Fruit fly (Drosophila melanogaster): ENCODE data around the gene Sems.

The Sems gene

dm6 chr3L:20966662-20967061, 10.1 kb upstream of the Sems start, which contains the start of gene CG12983:
Gene CG12983, minus strand, starts transcription at chr3L:20966762.
- TF ChIP-seq CG12605 (GFP tag; IDR thresholded peaks at IDR 0.05): no peak
- TF ChIP-seq Pif1A (GFP tag; optimal IDR thresholded peaks at IDR 0.05): no peak
- TF ChIP-seq CG17806 (tag; optimal IDR thresholded peaks at IDR 0.05): no peak
- no peak for TF ChIP-seq Pif1B (GFP tag; optimal IDR thresholded peaks at IDR 0.05)
- TF ChIP-seq Ets98B (GFP tag; IDR thresholded peaks at IDR 0.05): no peak
- TF ChIP-seq EcR (GFP tag; optimal IDR thresholded peaks at IDR 0.05): no peak
- TF ChIP-seq rn (GFP tag; IDR thresholded peaks at IDR 0.05): no peak

dm6 chr3L:20962455-20962854, 5.9 kb upstream of the Sems start, which contains the start of gene CG10587:
Gene CG10587, minus strand, starts transcription at chr3L:20962555.
- no peak for TF ChIP-seq CG8159 (tag; optimal IDR thresholded peaks at IDR 0.05)
- TF ChIP-seq CG9948 (tag; optimal IDR thresholded peaks at IDR 0.05): no peak
- TF ChIP-seq rn (GFP tag; IDR thresholded peaks at IDR 0.05): no peak
- no peak for TF ChIP-seq CG34367 (tag; optimal IDR thresholded peaks at IDR 0.05)
- TF ChIP-seq CG13204 (GFP tag; optimal IDR thresholded peaks at IDR 0.05): no peak
- TF ChIP-seq CG15710 (tag; optimal IDR thresholded peaks at IDR 0.05): no peak
- TF ChIP-seq Snoo (tag; optimal IDR thresholded peaks at IDR 0.05): no peak
- no peak for TF ChIP-seq CG32121 (GFP tag; IDR thresholded peaks at IDR 0.05)
- no peak for TF ChIP-seq Pif1B (GFP tag; optimal IDR thresholded peaks at IDR 0.05)
- TF ChIP-seq EcR (GFP tag; optimal IDR thresholded peaks at IDR 0.05): no peak
- TF ChIP-seq CG4496 (GFP tag; IDR thresholded peaks at IDR 0.05): no peak
- TF ChIP-seq fd96Ca (GFP tag; IDR thresholded peaks at IDR 0.05): no peak
- TF ChIP-seq CG8301 (tag; optimal IDR thresholded peaks at IDR 0.05): no peak
- no peak for TF ChIP-seq Ets98B (GFP tag; IDR thresholded peaks at IDR 0.05)
- no peak for TF ChIP-seq CG10348 (GFP tag; IDR thresholded peaks at IDR 0.05)
- TF ChIP-seq D1 (tag; optimal IDR thresholded peaks at IDR 0.05): no peak
- no peak for TF ChIP-seq Pif1A (GFP tag; optimal IDR thresholded peaks at IDR 0.05)
- TF ChIP-seq CG12605 (GFP tag; IDR thresholded peaks at IDR 0.05): no peak
- TF ChIP-seq CG17806 (tag; optimal IDR thresholded peaks at IDR 0.05): no peak
- TF ChIP-seq CG14655 (GFP tag; optimal IDR thresholded peaks at IDR 0.05): no peak

- TF ChIP-seq EcR (GFP tag; optimal IDR thresholded peaks at IDR 0.05) (no peak), D1 (tag; optimal IDR thresholded peaks at IDR 0.05) (no peak), rn (GFP tag; IDR thresholded peaks at IDR 0.05) (no peak), Snoo (tag; optimal IDR thresholded peaks at IDR 0.05) (no peak), CG13204 (GFP tag; optimal IDR thresholded peaks at IDR 0.05) (no peak), CG12605 (GFP tag; IDR thresholded peaks at IDR 0.05) (no peak), CG8159 (tag; optimal IDR thresholded peaks at IDR 0.05) (no peak), gl (tag; optimal IDR thresholded peaks at IDR 0.05) (no peak), CG8301 (tag; optimal IDR thresholded peaks at IDR 0.05) (no peak)
Measured at dm6 chr3L:20961286-20961685, 4.7 kb upstream of the Sems start, which contains the start of gene CG11037. Gene CG11037, minus strand, starts transcription at chr3L:20961386.

DNA sequence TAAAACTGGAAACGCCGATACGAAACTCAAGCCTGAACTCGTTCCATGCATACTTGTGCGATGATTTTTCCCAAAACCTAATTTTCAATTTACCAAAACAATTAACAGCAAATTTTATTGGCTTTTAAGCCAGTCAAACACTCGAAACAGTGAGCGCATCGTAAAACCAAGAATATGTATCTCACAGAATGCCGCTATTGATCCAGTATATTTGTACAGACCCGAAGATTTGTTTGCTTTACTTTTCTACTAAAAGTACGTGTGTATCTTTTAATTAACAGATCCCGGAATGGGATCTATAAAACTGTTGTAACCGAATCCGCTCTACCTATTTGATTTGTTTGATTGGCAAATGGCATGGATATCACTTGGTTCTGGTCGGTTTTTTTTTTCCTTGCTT, 2.4 kb downstream of the Sems start:
- TF ChIP-seq CG8301 (tag; optimal IDR thresholded peaks at IDR 0.05) (no peak), CG17806 (tag; optimal IDR thresholded peaks at IDR 0.05) (no peak), CG9948 (tag; optimal IDR thresholded peaks at IDR 0.05) (no peak), Pif1A (GFP tag; optimal IDR thresholded peaks at IDR 0.05) (no peak), CG4496 (GFP tag; IDR thresholded peaks at IDR 0.05) (no peak), CG13204 (GFP tag; optimal IDR thresholded peaks at IDR 0.05) (no peak), rn (GFP tag; IDR thresholded peaks at IDR 0.05) (no peak), fd96Ca (GFP tag; IDR thresholded peaks at IDR 0.05) (no peak), CG34367 (tag; optimal IDR thresholded peaks at IDR 0.05) (no peak), D1 (tag; optimal IDR thresholded peaks at IDR 0.05) (no peak), CG15710 (tag; optimal IDR thresholded peaks at IDR 0.05) (no peak), CG10348 (GFP tag; IDR thresholded peaks at IDR 0.05) (no peak)

DNA sequence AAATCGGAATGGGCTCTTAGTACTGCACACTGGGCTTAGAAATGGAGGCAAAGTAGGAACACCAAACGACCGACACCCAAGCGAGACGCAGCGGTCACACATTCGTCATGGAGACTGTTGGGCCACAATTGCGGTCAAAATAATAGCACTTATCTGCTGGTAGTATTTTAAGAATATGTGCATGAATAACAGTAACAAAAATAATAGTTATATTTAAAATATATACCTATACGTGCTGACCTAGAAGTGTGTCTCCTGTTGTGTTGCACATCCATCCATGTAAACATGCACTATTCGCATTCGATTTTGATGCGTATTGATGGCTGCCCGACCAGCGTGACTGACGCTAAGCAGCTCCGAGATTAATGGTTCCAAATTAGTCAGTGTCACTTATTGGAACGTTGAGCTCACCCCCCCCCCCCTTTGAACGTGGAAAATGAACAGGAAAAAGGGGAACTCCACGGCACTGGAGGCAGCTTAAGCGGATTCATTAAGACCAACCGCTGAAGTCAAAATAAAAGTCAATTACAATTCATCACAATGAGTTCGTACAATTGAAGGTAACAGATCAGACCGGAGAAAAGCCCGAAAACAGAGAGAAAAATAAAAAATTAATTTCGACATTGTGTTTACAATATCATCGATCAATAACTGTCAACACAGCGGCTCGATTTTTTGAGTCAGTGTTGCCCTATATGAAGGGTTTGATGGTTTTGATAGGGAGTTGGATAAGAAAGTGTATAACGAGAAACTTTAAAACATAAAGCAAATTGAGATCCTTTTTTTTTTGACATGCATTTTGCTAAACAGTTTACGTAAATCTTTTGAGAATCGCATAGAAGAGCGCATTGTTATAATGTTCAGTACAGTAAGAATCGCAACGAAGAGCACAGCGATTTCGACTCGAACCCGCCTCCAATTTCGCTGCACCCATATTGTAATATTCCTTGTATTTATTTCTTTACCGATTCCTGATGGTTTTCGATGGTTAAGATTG, 3.6 kb downstream of the Sems start:
- peak; percentile 24 for TF ChIP-seq CG15710 (tag; optimal IDR thresholded peaks at IDR 0.05)
- peak; percentile 48; the same call in 1 of the 2 replicates for TF ChIP-seq Ets98B (GFP tag; IDR thresholded peaks at IDR 0.05)
- peak; percentile 44; the same call in 1 of the 2 replicates for TF ChIP-seq rn (GFP tag; IDR thresholded peaks at IDR 0.05)
- peak; percentile 45; the same call in 1 of the 2 replicates for TF ChIP-seq CG32121 (GFP tag; IDR thresholded peaks at IDR 0.05)
- TF ChIP-seq CG17806 (tag; optimal IDR thresholded peaks at IDR 0.05): peak; percentile 28
- no peak for TF ChIP-seq D1 (tag; optimal IDR thresholded peaks at IDR 0.05)
- TF ChIP-seq CG8159 (tag; optimal IDR thresholded peaks at IDR 0.05): peak; percentile 33
- peak; percentile 42 for TF ChIP-seq Snoo (tag; optimal IDR thresholded peaks at IDR 0.05)
- peak; percentile 73; the same call in 1 of the 2 replicates for TF ChIP-seq CG12605 (GFP tag; IDR thresholded peaks at IDR 0.05)
- TF ChIP-seq CG8301 (tag; optimal IDR thresholded peaks at IDR 0.05): peak; percentile 13
- peak; percentile 75 for TF ChIP-seq fd96Ca (GFP tag; IDR thresholded peaks at IDR 0.05)
- TF ChIP-seq Pif1A (GFP tag; optimal IDR thresholded peaks at IDR 0.05): no peak
- TF ChIP-seq CG10348 (GFP tag; IDR thresholded peaks at IDR 0.05): no peak
- TF ChIP-seq CG13204 (GFP tag; optimal IDR thresholded peaks at IDR 0.05): no peak
- peak; percentile 74; the same call in 2 of the 3 replicates for TF ChIP-seq CG4496 (GFP tag; IDR thresholded peaks at IDR 0.05)
- peak; percentile 35 for TF ChIP-seq CG9948 (tag; optimal IDR thresholded peaks at IDR 0.05)
- TF ChIP-seq CG14655 (GFP tag; optimal IDR thresholded peaks at IDR 0.05): peak; percentile 8
- TF ChIP-seq gl (tag; optimal IDR thresholded peaks at IDR 0.05): no peak
